Worm (Caenorhabditis elegans): ENCODE results near the gene wrt-4.

DNA sequence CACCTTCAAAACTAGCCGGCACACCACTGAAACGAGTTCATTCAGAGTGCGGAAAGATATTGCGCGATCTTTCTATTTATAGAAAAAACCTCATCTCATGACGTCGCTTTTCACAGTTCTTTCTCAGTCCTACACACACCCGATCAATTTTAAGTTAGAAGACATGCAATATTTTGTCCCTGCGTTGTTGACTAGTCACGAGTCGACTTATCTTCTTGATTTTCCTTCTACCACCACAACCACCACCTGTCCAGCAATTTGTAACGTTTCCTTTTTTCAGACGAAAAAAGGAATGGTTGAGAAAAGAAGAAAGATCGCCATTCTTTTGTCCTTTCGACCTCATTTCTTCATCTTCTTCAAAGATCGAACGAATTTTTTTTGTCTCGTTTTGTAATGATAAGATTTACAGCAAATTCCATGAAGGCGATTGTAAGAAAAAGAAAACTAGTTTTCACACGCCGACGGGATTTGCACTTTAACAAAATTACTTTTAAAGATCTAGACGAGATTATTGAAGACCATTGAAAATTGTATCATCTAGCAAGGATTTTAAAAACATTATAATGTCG, 50.9 kb downstream of the wrt-4 start:
- TF ChIP-seq hmg-4 (GFP tag; optimal IDR thresholded peaks at IDR 0.05) (no peak), flt-1 (GFP tag; IDR thresholded peaks at IDR 0.05) (no peak), hnd-1 (tag; optimal IDR thresholded peaks at IDR 0.05) (no peak), ama-1 (optimal IDR thresholded peaks at IDR 0.05) (no peak), B0310.2 (tag; optimal IDR thresholded peaks at IDR 0.05) (no peak), hmbx-1 (tag; optimal IDR thresholded peaks at IDR 0.05) (no peak)
